Worm (Caenorhabditis elegans): Measurements from ENCODE around the gene K03B4.2.

Gene K03B4.2

ce11 chrV:4720884-4721464 lies 33.2 kb downstream of the K03B4.2 start:
- TF ChIP-seq elt-1 (tag; optimal IDR thresholded peaks at IDR 0.05): no peak
- no peak for TF ChIP-seq hmg-11 (tag; optimal IDR thresholded peaks at IDR 0.05)
- peak; percentile 16 for TF ChIP-seq pha-4 (tag; optimal IDR thresholded peaks at IDR 0.05)
- TF ChIP-seq unc-39 (tag; optimal IDR thresholded peaks at IDR 0.05): no peak
- peak; percentile 86 for TF ChIP-seq pqm-1 (tag; optimal IDR thresholded peaks at IDR 0.05)
- peak; percentile 83 for TF ChIP-seq elt-2 (tag; optimal IDR thresholded peaks at IDR 0.05)

ce11 chrV:4722314-4722713 lies 34.5 kb downstream of the K03B4.2 start, which contains the start of gene F39G3.5:
F39G3.5 (plus strand) TSS chrV:4722614.
- no peak for TF ChIP-seq nhr-76 (tag; optimal IDR thresholded peaks at IDR 0.05)
- no peak for TF ChIP-seq lin-15B (tag; optimal IDR thresholded peaks at IDR 0.05)
- no peak for TF ChIP-seq nhr-67 (tag; optimal IDR thresholded peaks at IDR 0.05)
- no peak for TF ChIP-seq pha-4 (tag; optimal IDR thresholded peaks at IDR 0.05)
- TF ChIP-seq nhr-25 (tag; optimal IDR thresholded peaks at IDR 0.05): no peak
- no peak for TF ChIP-seq elt-1 (tag; optimal IDR thresholded peaks at IDR 0.05)
- TF ChIP-seq ceh-16 (tag; optimal IDR thresholded peaks at IDR 0.05): no peak
- no peak for TF ChIP-seq egl-27 (tag; optimal IDR thresholded peaks at IDR 0.05)
- no peak for TF ChIP-seq daf-12 (tag; optimal IDR thresholded peaks at IDR 0.05)
- TF ChIP-seq pqm-1 (tag; optimal IDR thresholded peaks at IDR 0.05): no peak
- TF ChIP-seq lin-39 (tag; optimal IDR thresholded peaks at IDR 0.05): no peak

ce11 chrV:4724453-4724852 lies 36.7 kb downstream of the K03B4.2 start, which contains the start of gene F39G3.4:
F39G3.4 (plus strand) TSS chrV:4724753.
- TF ChIP-seq fos-1 (tag; optimal IDR thresholded peaks at IDR 0.05): no peak
- no peak for TF ChIP-seq ceh-9 (tag; optimal IDR thresholded peaks at IDR 0.05)
- TF ChIP-seq eor-1 (tag; optimal IDR thresholded peaks at IDR 0.05): no peak
- TF ChIP-seq fkh-2 (tag; optimal IDR thresholded peaks at IDR 0.05): no peak
- no peak for TF ChIP-seq tbx-2 (tag; optimal IDR thresholded peaks at IDR 0.05)
- no peak for TF ChIP-seq hmg-11 (tag; optimal IDR thresholded peaks at IDR 0.05)
- no peak for TF ChIP-seq nfya-1 (tag; optimal IDR thresholded peaks at IDR 0.05; ENCODE audit: insufficient read depth)
- no peak for TF ChIP-seq nhr-28 (tag; optimal IDR thresholded peaks at IDR 0.05)
- no peak for TF ChIP-seq ceh-82 (tag; optimal IDR thresholded peaks at IDR 0.05)
- TF ChIP-seq elt-3 (tag; optimal IDR thresholded peaks at IDR 0.05): no peak
- no peak for TF ChIP-seq lin-15B (tag; optimal IDR thresholded peaks at IDR 0.05)
- no peak for TF ChIP-seq nhr-237 (tag; optimal IDR thresholded peaks at IDR 0.05)
- no peak for TF ChIP-seq sea-2 (GFP tag; optimal IDR thresholded peaks at IDR 0.05)
- no peak for TF ChIP-seq elt-2 (tag; optimal IDR thresholded peaks at IDR 0.05)
- TF ChIP-seq jun-1 (tag; optimal IDR thresholded peaks at IDR 0.05): no peak
- no peak for TF ChIP-seq fkh-10 (GFP tag; optimal IDR thresholded peaks at IDR 0.05)

ce11 chrV:4730075-4730474 lies 42.3 kb downstream of the K03B4.2 start, which contains the start of gene tig-2:
tig-2 (minus strand) TSS chrV:4730161.
- no peak for TF ChIP-seq egl-5 (tag; optimal IDR thresholded peaks at IDR 0.05)
- no peak for TF ChIP-seq ceh-9 (tag; optimal IDR thresholded peaks at IDR 0.05)
- TF ChIP-seq ama-1 (optimal IDR thresholded peaks at IDR 0.05): no peak
- no peak for TF ChIP-seq fkh-10 (GFP tag; optimal IDR thresholded peaks at IDR 0.05)
- no peak for TF ChIP-seq ztf-11 (tag; optimal IDR thresholded peaks at IDR 0.05)
- no peak for TF ChIP-seq daf-12 (tag; optimal IDR thresholded peaks at IDR 0.05)
- no peak for TF ChIP-seq R02D3.7 (tag; optimal IDR thresholded peaks at IDR 0.05)
- TF ChIP-seq nfya-1 (tag; optimal IDR thresholded peaks at IDR 0.05; ENCODE audit: insufficient read depth): peak; percentile 27
- TF ChIP-seq nhr-43 (tag; optimal IDR thresholded peaks at IDR 0.05; ENCODE audit: poor library complexity, severe bottlenecking): no peak
- TF ChIP-seq hmg-11 (tag; optimal IDR thresholded peaks at IDR 0.05): no peak
- TF ChIP-seq lin-39 (tag; optimal IDR thresholded peaks at IDR 0.05): peak; percentile 36

ce11 chrV:4731154-4731961 lies 43.6 kb downstream of the K03B4.2 start, which contains the start of gene F39G3.3:
F39G3.3 (plus strand) TSS chrV:4731911.
- TF ChIP-seq lin-39 (tag; optimal IDR thresholded peaks at IDR 0.05): peak; percentile 94
- peak; percentile 80 for TF ChIP-seq egl-5 (tag; optimal IDR thresholded peaks at IDR 0.05)
- TF ChIP-seq nhr-12 (tag; optimal IDR thresholded peaks at IDR 0.05): no peak
- peak; percentile 72 for TF ChIP-seq nfya-1 (tag; optimal IDR thresholded peaks at IDR 0.05; ENCODE audit: insufficient read depth)
- no peak for TF ChIP-seq fkh-10 (GFP tag; optimal IDR thresholded peaks at IDR 0.05)
- TF ChIP-seq hmg-11 (tag; optimal IDR thresholded peaks at IDR 0.05): peak; percentile 81
- peak; percentile 77 for TF ChIP-seq pha-4 (tag; optimal IDR thresholded peaks at IDR 0.05)
- peak; percentile 24 for TF ChIP-seq ama-1 (optimal IDR thresholded peaks at IDR 0.05)
- peak; percentile 52 for TF ChIP-seq skn-1 (tag; optimal IDR thresholded peaks at IDR 0.05)
- no peak for TF ChIP-seq ceh-82 (tag; optimal IDR thresholded peaks at IDR 0.05)
- no peak for TF ChIP-seq ztf-4 (tag; optimal IDR thresholded peaks at IDR 0.05)
- TF ChIP-seq pqm-1 (tag; optimal IDR thresholded peaks at IDR 0.05): peak; percentile 4
- TF ChIP-seq ceh-16 (tag; optimal IDR thresholded peaks at IDR 0.05): no peak
- no peak for TF ChIP-seq daf-12 (tag; optimal IDR thresholded peaks at IDR 0.05)
- TF ChIP-seq sea-2 (GFP tag; optimal IDR thresholded peaks at IDR 0.05): no peak
- no peak for TF ChIP-seq ZK546.5 (tag; optimal IDR thresholded peaks at IDR 0.05)
- TF ChIP-seq mml-1 (tag; optimal IDR thresholded peaks at IDR 0.05): no peak
- no peak for TF ChIP-seq nhr-67 (tag; optimal IDR thresholded peaks at IDR 0.05)
- no peak for TF ChIP-seq nhr-25 (tag; optimal IDR thresholded peaks at IDR 0.05)
- TF ChIP-seq egl-27 (tag; optimal IDR thresholded peaks at IDR 0.05): no peak
- TF ChIP-seq tbx-2 (tag; optimal IDR thresholded peaks at IDR 0.05): no peak
- no peak for TF ChIP-seq aly-2 (tag; optimal IDR thresholded peaks at IDR 0.05)
- no peak for TF ChIP-seq nhr-28 (tag; optimal IDR thresholded peaks at IDR 0.05)
- peak; percentile 33 for TF ChIP-seq elt-2 (tag; optimal IDR thresholded peaks at IDR 0.05)
- TF ChIP-seq nhr-43 (tag; optimal IDR thresholded peaks at IDR 0.05; ENCODE audit: poor library complexity, severe bottlenecking): peak; percentile 58
- peak; percentile 11 for TF ChIP-seq lin-15B (tag; optimal IDR thresholded peaks at IDR 0.05)
- no peak for TF ChIP-seq ceh-28 (tag; optimal IDR thresholded peaks at IDR 0.05)

Measured in whole organism, L3 larva.